Worm (Caenorhabditis elegans): ENCODE data around the gene mrpl-2.

DNA sequence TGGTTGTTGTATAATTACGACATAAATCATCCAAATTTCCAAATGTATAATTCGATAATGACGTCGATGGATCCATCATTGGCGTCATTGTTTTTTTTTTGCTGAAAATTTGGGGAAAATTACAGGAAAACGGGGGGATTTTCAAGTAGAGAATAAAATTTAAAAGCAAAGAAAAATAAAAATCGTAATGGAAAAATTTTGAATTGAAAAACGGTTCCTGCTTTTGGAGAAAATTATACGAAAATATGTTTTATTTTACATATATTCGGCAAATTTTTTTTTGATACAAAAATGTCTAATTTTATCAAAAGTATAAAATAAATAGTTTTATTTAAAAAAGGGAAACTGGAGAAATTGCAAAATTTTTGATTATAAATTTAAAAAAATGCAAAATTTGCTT is 51.8 kb downstream of the mrpl-2 start, which contains the start of gene zipt-15:
- TF ChIP-seq unc-62 (GFP tag; optimal IDR thresholded peaks at IDR 0.05) (no peak), lin-13 (tag; optimal IDR thresholded peaks at IDR 0.05) (no peak), ces-1 (GFP tag; optimal IDR thresholded peaks at IDR 0.05) (no peak), zip-8 (tag; optimal IDR thresholded peaks at IDR 0.05) (no peak)

All from whole organism, mixed stage, embryonic.